Fruit fly (Drosophila melanogaster): Measurements from ENCODE around the gene B-H2.

The B-H2 gene

dm6 chrX:17357443-17357842 lies 43.1 kb downstream of the B-H2 start (continued):
- TF ChIP-seq CG12391 (tag; optimal IDR thresholded peaks at IDR 0.05), result peak; percentile 29
- TF ChIP-seq tll (GFP tag; optimal IDR thresholded peaks at IDR 0.05), result no peak
- no peak for TF ChIP-seq tna (GFP tag; IDR thresholded peaks at IDR 0.05; ENCODE audit: partially characterized antibody)
- peak; percentile 19 for TF ChIP-seq NC2α (GFP tag; optimal IDR thresholded peaks at IDR 0.05)
- no peak for TF ChIP-seq CG5180 (GFP tag; optimal IDR thresholded peaks at IDR 0.05)
- peak; percentile 16 for TF ChIP-seq az2 (GFP tag; optimal IDR thresholded peaks at IDR 0.05)
- peak; percentile 25 for TF ChIP-seq CG7839 (tag; optimal IDR thresholded peaks at IDR 0.05)
- TF ChIP-seq zfh1 (GFP tag; IDR thresholded peaks at IDR 0.05), result no peak
- peak; percentile 25 for TF ChIP-seq CG8388 (GFP tag; optimal IDR thresholded peaks at IDR 0.05)
- TF ChIP-seq sc (optimal IDR thresholded peaks at IDR 0.05), result no peak
- peak; percentile 23 for TF ChIP-seq sc (GFP tag; optimal IDR thresholded peaks at IDR 0.05)
- TF ChIP-seq CG4854 (GFP tag; optimal IDR thresholded peaks at IDR 0.05), result no peak

dm6 chrX:17361111-17361510 lies 46.7 kb downstream of the B-H2 start:
- TF ChIP-seq CG31441 (GFP tag; IDR thresholded peaks at IDR 0.05) (no peak), stwl (tag; optimal IDR thresholded peaks at IDR 0.05) (peak; percentile 97), CG33213 (GFP tag; optimal IDR thresholded peaks at IDR 0.05) (no peak), CG14441 (GFP tag; IDR thresholded peaks at IDR 0.05) (no peak), slbo (GFP tag; IDR thresholded peaks at IDR 0.05) (no peak)

- TF ChIP-seq Nf-YB (GFP tag; optimal IDR thresholded peaks at IDR 0.05), result peak; percentile 31
- peak; percentile 58 for TF ChIP-seq ewg (GFP tag; optimal IDR thresholded peaks at IDR 0.05)
- TF ChIP-seq pros (GFP tag; optimal IDR thresholded peaks at IDR 0.05), result peak; percentile 21
- TF ChIP-seq zen (tag; optimal IDR thresholded peaks at IDR 0.05), result peak; percentile 39
- TF ChIP-seq Ets65A (GFP tag), result peak; percentile 60
- TF ChIP-seq CG2875 (GFP tag; optimal IDR thresholded peaks at IDR 0.05), result no peak
- TF ChIP-seq CG32772 (GFP tag; IDR thresholded peaks at IDR 0.05), result no peak
- peak; percentile 5 for TF ChIP-seq gsb-n (tag; optimal IDR thresholded peaks at IDR 0.05)
- TF ChIP-seq oc (tag; optimal IDR thresholded peaks at IDR 0.05), result peak; percentile 30
- TF ChIP-seq ci (GFP tag; IDR thresholded peaks at IDR 0.05), result 0 out of 3 replicates have a peak, but pooled peaks have one; percentile 9
- TF ChIP-seq CG1832 (GFP tag; optimal IDR thresholded peaks at IDR 0.05), result peak; percentile 66
- TF ChIP-seq Nf-YC (tag; optimal IDR thresholded peaks at IDR 0.05), result peak; percentile 53
- peak; percentile 38; the same call in 1 of the 2 replicates for TF ChIP-seq CG10321 (GFP tag; IDR thresholded peaks at IDR 0.05)
- peak in 1 of 2 experiments; percentile 93 for TF ChIP-seq tll (GFP tag; optimal IDR thresholded peaks at IDR 0.05)
- no peak for TF ChIP-seq vfl (GFP tag; optimal IDR thresholded peaks at IDR 0.05)
Observed at dm6 chrX:17368569-17368968, 54.2 kb downstream of the B-H2 start.

Measured in whole organism, embryonic.